Fruit fly (Drosophila melanogaster) whole organism, wandering third instar larva: ENCODE data around the gene Ten-a.

Experiments used
- Abd-B ChIP-seq: fragments of >200 bp; optimal IDR thresholded peaks from 2 replicates; lab custom pipeline; 2017; ENCODE audit warnings: missing biosample characterization, missing genetic modification characterization
- CG32264 ChIP-seq: fragments of 200-800 bp; sonication (Bioruptor generic); optimal IDR thresholded peaks from 2 replicates; lab custom pipeline; 2016; ENCODE audit warnings: missing biosample characterization, missing genetic modification characterization
- CG9705 ChIP-seq: fragments of 200-800 bp; sonication (Bioruptor generic); optimal IDR thresholded peaks from 2 replicates; lab custom pipeline; 2018; ENCODE audit warnings: missing biosample characterization, mild to moderate bottlenecking, missing genetic modification characterization
- CrebA ChIP-seq: fragments of 200-800 bp; sonication (Bioruptor generic); optimal IDR thresholded peaks from 2 replicates; lab custom pipeline; 2016; ENCODE audit warnings: missing biosample characterization, mild to moderate bottlenecking, missing genetic modification characterization, borderline replicate concordance
- Dfd ChIP-seq: fragments of >200 bp; optimal IDR thresholded peaks from 2 replicates; lab custom pipeline; 2017; ENCODE audit warnings: missing biosample characterization, missing genetic modification characterization
- Dif ChIP-seq: fragments of 200-275, 200-300 bp; sonication (Bioruptor generic); optimal IDR thresholded peaks from 2 replicates; lab custom pipeline; 2018; ENCODE audit warnings: missing biosample characterization, missing genetic modification characterization; ENCODE audit not compliant: partially characterized antibody
- GATAd ChIP-seq: sonication (Bioruptor generic); optimal IDR thresholded peaks from 2 replicates; lab custom pipeline; 2016; ENCODE audit warnings: missing biosample characterization, missing genetic modification characterization
- HLH106 ChIP-seq: fragments of 200-800 bp; optimal IDR thresholded peaks from 3 replicates; lab custom pipeline; 2019; ENCODE audit warnings: missing biosample characterization, mild to moderate bottlenecking, missing genetic modification characterization, moderate library complexity
- Hnf4 ChIP-seq: fragments of 200-800 bp; sonication (Bioruptor generic); optimal IDR thresholded peaks from 2 replicates; lab custom pipeline; 2016; ENCODE audit warnings: missing biosample characterization, mild to moderate bottlenecking, missing genetic modification characterization
- Hr78 ChIP-seq: fragments of >200 bp; optimal IDR thresholded peaks from 2 replicates; lab custom pipeline; 2017; ENCODE audit warnings: missing biosample characterization, missing genetic modification characterization
- Hr83 ChIP-seq: fragments of 200-300 bp; sonication (Bioruptor generic); optimal IDR thresholded peaks from 2 replicates; lab custom pipeline; 2016; ENCODE audit warnings: missing biosample characterization, mild to moderate bottlenecking, missing genetic modification characterization, moderate library complexity; ENCODE audit not compliant: poor library complexity, severe bottlenecking
- Mio ChIP-seq: sonication (Bioruptor generic); optimal IDR thresholded peaks from 2 replicates; lab custom pipeline; 2016; ENCODE audit warnings: missing biosample characterization, missing genetic modification characterization
- Myc ChIP-seq: fragments of >200 bp; optimal IDR thresholded peaks from 2 replicates; lab custom pipeline; 2017
- N ChIP-seq: fragments of >200 bp; optimal IDR thresholded peaks from 2 replicates; lab custom pipeline; 2018; ENCODE audit warnings: missing biosample characterization, missing external identifiers, missing genetic modification characterization
- OdsH ChIP-seq: fragments of 200-800 bp; sonication (Bioruptor generic); optimal IDR thresholded peaks from 2 replicates; lab custom pipeline; 2016; ENCODE audit warnings: missing biosample characterization, mild to moderate bottlenecking, missing genetic modification characterization
- Sp1 ChIP-seq: fragments of 200-800 bp; sonication (Bioruptor generic); optimal IDR thresholded peaks from 3 replicates; lab custom pipeline; 2019; ENCODE audit warnings: missing biosample characterization, mild to moderate bottlenecking, missing genetic modification characterization, moderate library complexity
- Vsx2 ChIP-seq: fragments of 200-300, 225-300 bp; sonication (Bioruptor generic); optimal IDR thresholded peaks from 2 replicates; lab custom pipeline; 2018; ENCODE audit warnings: missing biosample characterization, missing genetic modification characterization; ENCODE audit not compliant: partially characterized antibody
- br ChIP-seq: fragments of 200-800 bp; sonication (Bioruptor generic); optimal IDR thresholded peaks from 2 replicates; lab custom pipeline; 2016; ENCODE audit warnings: missing biosample characterization, missing genetic modification characterization
- dl ChIP-seq, 2 experiments: fragments of 175-275, 200-275 bp in 1 of 2; fragments of 200-275 bp in 1 of 2; sonication (Bioruptor generic); optimal IDR thresholded peaks; lab custom pipeline; 2018; ENCODE audit warnings: mild to moderate bottlenecking in 2 of 2, missing biosample characterization in 2 of 2, missing genetic modification characterization in 2 of 2, moderate library complexity in 2 of 2; ENCODE audit not compliant: partially characterized antibody in 2 of 2, insufficient read depth in 1 of 2
- dmrt93B ChIP-seq: fragments of 200-800 bp; sonication (Bioruptor generic); optimal IDR thresholded peaks from 2 replicates; lab custom pipeline; 2018; ENCODE audit warnings: missing biosample characterization, mild to moderate bottlenecking, missing genetic modification characterization
- dsf ChIP-seq: sonication (Bioruptor generic); optimal IDR thresholded peaks from 2 replicates; lab custom pipeline; 2016; ENCODE audit warnings: missing biosample characterization, missing genetic modification characterization, borderline replicate concordance
- ey ChIP-seq: fragments of 200-800 bp; sonication (Bioruptor generic); optimal IDR thresholded peaks from 2 replicates; lab custom pipeline; 2016; ENCODE audit warnings: missing biosample characterization, missing genetic modification characterization
- foxo ChIP-seq, 2 experiments: fragments of 200-800 bp; sonication (Bioruptor generic); optimal IDR thresholded peaks; 2 replicates in 1 of 2; 3 replicates in 1 of 2; lab custom pipeline; 2016 to 2017; ENCODE audit warnings: missing biosample characterization in 2 of 2, missing genetic modification characterization in 2 of 2
- fru ChIP-seq: fragments of 200-800 bp; sonication (Bioruptor generic); optimal IDR thresholded peaks from 3 replicates; lab custom pipeline; 2016; ENCODE audit warnings: missing biosample characterization, mild to moderate bottlenecking, missing genetic modification characterization
- h ChIP-seq: fragments of 200-800 bp; sonication (Bioruptor generic); optimal IDR thresholded peaks from 3 replicates; lab custom pipeline; 2016; ENCODE audit warnings: missing biosample characterization, mild to moderate bottlenecking, missing genetic modification characterization
- jim ChIP-seq: fragments of 175-275, 200-325 bp; sonication (Bioruptor generic); optimal IDR thresholded peaks from 2 replicates; lab custom pipeline; 2016; ENCODE audit warnings: missing biosample characterization, mild to moderate bottlenecking, missing genetic modification characterization
- lola ChIP-seq: fragments of >200 bp; optimal IDR thresholded peaks from 2 replicates; lab custom pipeline; 2017; ENCODE audit warnings: missing biosample characterization, missing genetic modification characterization
- pan ChIP-seq: fragments of >200 bp; optimal IDR thresholded peaks from 2 replicates; lab custom pipeline; 2017
- psq ChIP-seq: fragments of 200-800 bp; sonication (Bioruptor generic); optimal IDR thresholded peaks from 3 replicates; lab custom pipeline; 2017; ENCODE audit warnings: missing biosample characterization, mild to moderate bottlenecking, missing genetic modification characterization, moderate library complexity
- rgr ChIP-seq: fragments of 200-800 bp; sonication (Bioruptor generic); optimal IDR thresholded peaks from 3 replicates; lab custom pipeline; 2016; ENCODE audit warnings: missing biosample characterization, mild to moderate bottlenecking, missing genetic modification characterization
- sage ChIP-seq: fragments of 200-800 bp; sonication (Bioruptor generic); optimal IDR thresholded peaks from 2 replicates; lab custom pipeline; 2016; ENCODE audit warnings: missing biosample characterization, mild to moderate bottlenecking, missing genetic modification characterization
- tai ChIP-seq: sonication (Bioruptor generic); optimal IDR thresholded peaks from 2 replicates; lab custom pipeline; 2016; ENCODE audit warnings: missing biosample characterization, missing genetic modification characterization
- usp ChIP-seq: fragments of >200 bp; optimal IDR thresholded peaks from 2 replicates; lab custom pipeline; 2017; ENCODE audit warnings: missing biosample characterization, missing genetic modification characterization
- woc ChIP-seq: sonication (Bioruptor generic); optimal IDR thresholded peaks from 2 replicates; lab custom pipeline; 2016; ENCODE audit warnings: missing biosample characterization, mild to moderate bottlenecking, missing genetic modification characterization

The Ten-a gene

dm6 chrX:12076243-12076642 lies 32.7 kb downstream of the Ten-a start:
- TF ChIP-seq HLH106 (tag; lab: Kevin White, UChicago) (peak; percentile 0), fru (GFP tag; lab: Kevin White, UChicago) (no peak)

dm6 chrX:12082244-12082643 lies 38.7 kb downstream of the Ten-a start:
- no peak for TF ChIP-seq CG32264
- TF ChIP-seq Mio (GFP tag; lab: Kevin White, UChicago), result no peak
- no peak for TF ChIP-seq dmrt93B
- TF ChIP-seq Sp1 (GFP tag; lab: Kevin White, UChicago), result peak; percentile 13
- TF ChIP-seq HLH106 (tag; lab: Kevin White, UChicago), result peak; percentile 20
- peak in 1 of 2 experiments; percentile 9 for TF ChIP-seq foxo (GFP tag; optimal IDR thresholded peaks at IDR 0.05; lab: Kevin White, UChicago)
- TF ChIP-seq rgr (GFP tag; lab: Kevin White, UChicago), result no peak
- TF ChIP-seq lola (GFP tag; lab: Kevin White, UChicago), result no peak
- no peak for TF ChIP-seq Myc (lab: Kevin White, UChicago)

dm6 chrX:12084406-12084805 lies 40.9 kb downstream of the Ten-a start:
- TF ChIP-seq HLH106 (tag; lab: Kevin White, UChicago) (peak; percentile 2), h (GFP tag; lab: Kevin White, UChicago) (peak; percentile 5), foxo (GFP tag; optimal IDR thresholded peaks at IDR 0.05; lab: Kevin White, UChicago) (peak in 1 of 2 experiments; percentile 1), Mio (GFP tag; lab: Kevin White, UChicago) (no peak), rgr (GFP tag; lab: Kevin White, UChicago) (no peak), lola (GFP tag; lab: Kevin White, UChicago) (no peak), ey (GFP tag; lab: Kevin White, UChicago) (no peak), br (no peak), CG32264 (no peak), psq (GFP tag; lab: Kevin White, UChicago) (no peak), GATAd (GFP tag; lab: Kevin White, UChicago) (no peak), Hnf4 (GFP tag; lab: Kevin White, UChicago) (no peak), dsf (GFP tag; lab: Kevin White, UChicago) (no peak), CG9705 (GFP tag; lab: Kevin White, UChicago) (no peak), Vsx2 (GFP tag; lab: Kevin White, UChicago) (no peak), sage (GFP tag; lab: Kevin White, UChicago) (no peak), Hr78 (no peak), Hr83 (GFP tag; lab: Kevin White, UChicago) (no peak), dl (GFP tag; optimal IDR thresholded peaks at IDR 0.05; lab: Kevin White, UChicago; ENCODE audit: insufficient read depth in 1 of 2, partially characterized antibody in 2 of 2) (no peak), Dfd (GFP tag; lab: Kevin White, UChicago) (no peak), usp (no peak), jim (GFP tag; lab: Kevin White, UChicago) (no peak), pan (lab: Kevin White, UChicago) (no peak), OdsH (no peak), Sp1 (GFP tag; lab: Kevin White, UChicago) (no peak), N (GFP tag; lab: Kevin White, UChicago) (no peak), Abd-B (no peak), dmrt93B (no peak), CrebA (GFP tag; lab: Kevin White, UChicago) (no peak), fru (GFP tag; lab: Kevin White, UChicago) (peak; percentile 7), Dif (GFP tag; lab: Kevin White, UChicago) (no peak), tai (no peak), Myc (lab: Kevin White, UChicago) (no peak), woc (GFP tag; lab: Kevin White, UChicago) (no peak)

dm6 chrX:12085694-12086093 lies 42.2 kb downstream of the Ten-a start:
- TF ChIP-seq fru (GFP tag; lab: Kevin White, UChicago) (no peak), tai (no peak), pan (lab: Kevin White, UChicago) (no peak), foxo (GFP tag; optimal IDR thresholded peaks at IDR 0.05; lab: Kevin White, UChicago) (no peak), sage (GFP tag; lab: Kevin White, UChicago) (no peak), dmrt93B (no peak), rgr (GFP tag; lab: Kevin White, UChicago) (no peak), CG32264 (no peak), Dif (GFP tag; lab: Kevin White, UChicago) (no peak), Sp1 (GFP tag; lab: Kevin White, UChicago) (no peak), Hnf4 (GFP tag; lab: Kevin White, UChicago) (no peak), jim (GFP tag; lab: Kevin White, UChicago) (no peak), Dfd (GFP tag; lab: Kevin White, UChicago) (no peak), Abd-B (no peak)
